Fruit fly (Drosophila melanogaster): ENCODE measurements around the gene Mpv17.

The Mpv17 gene

dm6 chr4:1029198-1029795, at the start of gene Mpv17:
Gene Mpv17, minus strand, starts transcription at chr4:1029361.
- TF ChIP-seq CG9932 (GFP tag; IDR thresholded peaks at IDR 0.05) (peak; percentile 14; the same call in 1 of the 2 replicates), CG33557 (GFP tag; optimal IDR thresholded peaks at IDR 0.05) (no peak), CG2120 (GFP tag; optimal IDR thresholded peaks at IDR 0.05) (peak; percentile 45), Hmr (GFP tag; optimal IDR thresholded peaks at IDR 0.05) (no peak), CG13296 (GFP tag; optimal IDR thresholded peaks at IDR 0.05) (peak; percentile 25), Hsf (GFP tag; optimal IDR thresholded peaks at IDR 0.05) (peak; percentile 20), CG30020 (tag; optimal IDR thresholded peaks at IDR 0.05) (peak; percentile 38), Ets65A (GFP tag) (peak; percentile 86), CG8290 (GFP tag; optimal IDR thresholded peaks at IDR 0.05) (no peak), CG8290 (tag; optimal IDR thresholded peaks at IDR 0.05) (peak in 1 of 2 experiments; percentile 54), CG4617 (GFP tag; optimal IDR thresholded peaks at IDR 0.05; ENCODE audit: borderline replicate concordance) (peak; percentile 1), PHDP (tag; optimal IDR thresholded peaks at IDR 0.05) (peak; percentile 12), mam (GFP tag; optimal IDR thresholded peaks at IDR 0.05) (peak; percentile 16), CG5953 (GFP tag; IDR thresholded peaks at IDR 0.05) (no peak), lilli (GFP tag; optimal IDR thresholded peaks at IDR 0.05) (peak; percentile 52), CG12659 (GFP tag; optimal IDR thresholded peaks at IDR 0.05) (peak; percentile 3), CG3995 (GFP tag; optimal IDR thresholded peaks at IDR 0.05) (peak; percentile 26), salm (tag; optimal IDR thresholded peaks at IDR 0.05) (no peak), CG14667 (GFP tag; IDR thresholded peaks at IDR 0.05) (no peak), Nf-YC (tag; optimal IDR thresholded peaks at IDR 0.05) (peak; percentile 3), scrt (GFP tag; optimal IDR thresholded peaks at IDR 0.05) (no peak), NfI (GFP tag; optimal IDR thresholded peaks at IDR 0.05) (peak; percentile 18), CG13624 (GFP tag; optimal IDR thresholded peaks at IDR 0.05) (peak; percentile 27), Mad (GFP tag; optimal IDR thresholded peaks at IDR 0.05) (peak; percentile 4), pzg (GFP tag; optimal IDR thresholded peaks at IDR 0.05) (peak; percentile 19), Med (GFP tag) (peak; percentile 85), onecut (GFP tag; IDR thresholded peaks at IDR 0.05) (peak; percentile 78), Ptx1 (GFP tag; IDR thresholded peaks at IDR 0.05) (no peak), Scr (GFP tag; IDR thresholded peaks at IDR 0.05; ENCODE audit: partially characterized antibody) (0 out of 2 replicates have a peak, but pooled peaks have one; percentile 10), sens (GFP tag) (peak; percentile 71), CG12155 (GFP tag; optimal IDR thresholded peaks at IDR 0.05) (peak; percentile 2), ewg (GFP tag; optimal IDR thresholded peaks at IDR 0.05) (peak; percentile 15), CG15514 (GFP tag; optimal IDR thresholded peaks at IDR 0.05) (peak; percentile 35), Dek (tag; optimal IDR thresholded peaks at IDR 0.05) (no peak), CG17385 (GFP tag; optimal IDR thresholded peaks at IDR 0.05) (peak; percentile 23), BEAF-32 (GFP tag; optimal IDR thresholded peaks at IDR 0.05) (peak; percentile 20), vvl (GFP tag; IDR thresholded peaks at IDR 0.05) (peak; percentile 45; the same call in 1 of the 2 replicates), row (GFP tag; IDR thresholded peaks at IDR 0.05) (peak; percentile 48), CG1603 (tag; optimal IDR thresholded peaks at IDR 0.05) (peak; percentile 15), CG3281 (GFP tag; optimal IDR thresholded peaks at IDR 0.05) (peak; percentile 32), lab (GFP tag; optimal IDR thresholded peaks at IDR 0.05) (no peak), Chrac-16 (GFP tag; optimal IDR thresholded peaks at IDR 0.05) (peak; percentile 14), eve (GFP tag; optimal IDR thresholded peaks at IDR 0.05) (peak in 1 of 2 experiments; percentile 55), repo (GFP tag; optimal IDR thresholded peaks at IDR 0.05) (no peak), CG13894 (tag; optimal IDR thresholded peaks at IDR 0.05) (peak; percentile 20), MBD-R2 (GFP tag; IDR thresholded peaks at IDR 0.05) (peak; percentile 22; the same call in 1 of the 2 replicates), HLH4C (GFP tag; IDR thresholded peaks at IDR 0.05; ENCODE audit: partially characterized antibody) (no peak), slbo (GFP tag; IDR thresholded peaks at IDR 0.05) (peak; percentile 40; the same call in 1 of the 2 replicates), kay (GFP tag; optimal IDR thresholded peaks at IDR 0.05) (no peak), inv (GFP tag; IDR thresholded peaks at IDR 0.05; ENCODE audit: partially characterized antibody) (no peak)
